Fruit fly (Drosophila melanogaster): ENCODE measurements around the gene Ets97D.

DNA sequence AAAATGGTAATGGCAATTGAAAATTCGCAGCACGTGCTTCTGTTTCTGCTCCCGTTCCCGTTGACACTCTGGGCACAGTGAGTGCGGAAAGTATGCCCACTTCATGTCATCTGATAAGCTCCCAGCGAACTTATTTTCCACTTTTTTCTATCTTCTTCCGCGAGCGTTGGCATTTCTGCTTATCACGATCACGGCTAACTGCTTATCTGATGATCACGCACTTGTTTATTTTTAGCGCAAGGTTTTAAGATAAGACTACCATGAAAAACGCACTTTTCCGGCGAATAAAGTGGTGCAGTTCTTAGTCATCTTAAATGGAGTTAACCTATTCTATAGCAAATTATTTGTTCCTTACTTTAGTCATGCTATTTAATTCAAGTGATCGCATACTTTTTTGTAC, 24.7 kb upstream of the Ets97D start:
- no peak for TF ChIP-seq CG11617 (GFP tag; optimal IDR thresholded peaks at IDR 0.05)
- TF ChIP-seq CG14711 (tag; optimal IDR thresholded peaks at IDR 0.05), result no peak
- no peak for TF ChIP-seq Clk (GFP tag; optimal IDR thresholded peaks at IDR 0.05)
- TF ChIP-seq Hr96 (GFP tag; optimal IDR thresholded peaks at IDR 0.05), result no peak
- TF ChIP-seq CG1620 (GFP tag; optimal IDR thresholded peaks at IDR 0.05), result no peak
- TF ChIP-seq CG7101 (tag; optimal IDR thresholded peaks at IDR 0.05), result no peak

Data from whole organism, adult.